Fruit fly (Drosophila melanogaster) whole organism, embryonic: ENCODE measurements around the gene toe.

ENCODE experiments used
- Ada2b ChIP-seq: fragments of 200-800 bp; sonication (Bioruptor generic); IDR thresholded peaks from 2 replicates; pipeline ENCODE4 v1.3.6; 2022; ENCODE audit warnings: missing biosample characterization, missing genetic modification characterization
- CG10321 ChIP-seq: fragments of 200-800 bp; sonication (Bioruptor generic); IDR thresholded peaks from 2 replicates; pipeline ENCODE4 v1.3.6; 2022; ENCODE audit warnings: missing biosample characterization, missing genetic modification characterization
- CG12071 ChIP-seq: fragments of 200-800 bp; sonication (Bioruptor generic); optimal IDR thresholded peaks from 3 replicates; lab custom pipeline; 2018; ENCODE audit warnings: missing biosample characterization, mild to moderate bottlenecking, missing genetic modification characterization
- CG14050 ChIP-seq: fragments of 200-800 bp; sonication (Bioruptor generic); IDR thresholded peaks from 3 replicates; pipeline ENCODE4 v1.3.6; 2022; ENCODE audit warnings: missing biosample characterization, missing genetic modification characterization
- CG17359 ChIP-seq: fragments of 200-800 bp; sonication (Bioruptor generic); optimal IDR thresholded peaks from 3 replicates; lab custom pipeline; 2018; ENCODE audit warnings: missing biosample characterization, mild to moderate bottlenecking, missing genetic modification characterization, moderate library complexity
- CG18476 ChIP-seq: fragments of 200-800 bp; sonication (Bioruptor generic); optimal IDR thresholded peaks from 2 replicates; lab custom pipeline; 2016; ENCODE audit warnings: missing biosample characterization, mild to moderate bottlenecking, missing genetic modification characterization
- CG2120 ChIP-seq: fragments of 200-800 bp; sonication (Bioruptor generic); optimal IDR thresholded peaks from 3 replicates; lab custom pipeline; 2016; ENCODE audit warnings: missing biosample characterization, missing genetic modification characterization
- CG2202 ChIP-seq: fragments of 200-800 bp; sonication (Bioruptor generic); optimal IDR thresholded peaks from 2 replicates; lab custom pipeline; 2018; ENCODE audit warnings: missing biosample characterization, mild to moderate bottlenecking, missing genetic modification characterization
- CG32767 ChIP-seq: fragments of 200-800 bp; sonication (Bioruptor generic); IDR thresholded peaks from 2 replicates; pipeline ENCODE4 v1.3.6; 2022; ENCODE audit warnings: missing biosample characterization, missing genetic modification characterization
- CG34422 ChIP-seq: fragments of 200-800 bp; sonication (Bioruptor generic); IDR thresholded peaks from 3 replicates; pipeline ENCODE4 v1.3.6; 2022; ENCODE audit warnings: missing biosample characterization, missing genetic modification characterization
- CG3838 ChIP-seq: fragments of 200-800 bp; sonication (Bioruptor generic); optimal IDR thresholded peaks from 3 replicates; lab custom pipeline; 2016; ENCODE audit warnings: missing biosample characterization, missing genetic modification characterization
- CG42726 ChIP-seq: fragments of 200-800 bp; sonication (Bioruptor generic); IDR thresholded peaks from 2 replicates; pipeline ENCODE4 v1.3.6; 2022; ENCODE audit warnings: missing biosample characterization, missing genetic modification characterization; ENCODE audit not compliant: partially characterized antibody
- CG5180 ChIP-seq: fragments of 200-800 bp; sonication (Bioruptor generic); optimal IDR thresholded peaks from 3 replicates; lab custom pipeline; 2017; ENCODE audit warnings: missing biosample characterization, missing genetic modification characterization, mild to moderate bottlenecking, moderate library complexity, missing genetic modification reagents
- CG6272 ChIP-seq: fragments of 200-800 bp; sonication (Bioruptor generic); IDR thresholded peaks from 2 replicates; pipeline ENCODE4 v1.3.6; 2022; ENCODE audit warnings: missing biosample characterization, missing genetic modification characterization
- CG6683 ChIP-seq: fragments of 200-800 bp; sonication (Bioruptor generic); optimal IDR thresholded peaks from 2 replicates; lab custom pipeline; 2017; ENCODE audit warnings: missing biosample characterization, mild to moderate bottlenecking, missing genetic modification characterization, missing genetic modification reagents
- CG6791 ChIP-seq: fragments of 200-800 bp; sonication (Bioruptor generic); IDR thresholded peaks from 3 replicates; pipeline ENCODE4 v1.3.6; 2022; ENCODE audit warnings: missing biosample characterization, missing genetic modification characterization; ENCODE audit not compliant: partially characterized antibody
- CG7556 ChIP-seq: fragments of 200-800 bp; sonication (Bioruptor generic); optimal IDR thresholded peaks from 2 replicates; lab custom pipeline; 2017; ENCODE audit warnings: missing biosample characterization, mild to moderate bottlenecking, missing genetic modification characterization
- CG8359 ChIP-seq: fragments of 200-800 bp; sonication (Bioruptor generic); optimal IDR thresholded peaks from 2 replicates; lab custom pipeline; 2017; ENCODE audit warnings: missing biosample characterization, mild to moderate bottlenecking, missing genetic modification characterization, borderline replicate concordance
- CG8388 ChIP-seq: fragments of 200-800 bp; sonication (Bioruptor generic); optimal IDR thresholded peaks from 2 replicates; lab custom pipeline; 2019; ENCODE audit warnings: missing biosample characterization, mild to moderate bottlenecking, missing genetic modification characterization, moderate library complexity
- CG9215 ChIP-seq: fragments of 200-800 bp; sonication (Bioruptor generic); IDR thresholded peaks from 2 replicates; pipeline ENCODE4 v1.3.6; 2022; ENCODE audit warnings: missing biosample characterization, missing genetic modification characterization
- Dp ChIP-seq: fragments of 200-800 bp; sonication (Bioruptor generic); optimal IDR thresholded peaks from 2 replicates; lab custom pipeline; 2018; ENCODE audit warnings: missing biosample characterization, mild to moderate bottlenecking, missing genetic modification characterization, moderate library complexity
- Fer3 ChIP-seq: fragments of 200-800 bp; sonication (Bioruptor generic); optimal IDR thresholded peaks from 2 replicates; lab custom pipeline; 2018; ENCODE audit warnings: missing biosample characterization, mild to moderate bottlenecking, missing genetic modification characterization, moderate library complexity
- Gsc ChIP-seq: fragments of 200-800 bp; sonication (Bioruptor generic); IDR thresholded peaks from 2 replicates; pipeline ENCODE4 v1.3.6; 2022; ENCODE audit warnings: missing biosample characterization, missing genetic modification characterization
- HLH3B ChIP-seq: fragments of 200-800 bp; sonication (Bioruptor generic); IDR thresholded peaks from 2 replicates; pipeline ENCODE4 v1.3.6; 2022; ENCODE audit warnings: missing biosample characterization, missing genetic modification characterization
- HLHmδ ChIP-seq: fragments of 200-800 bp; sonication (Bioruptor generic); optimal IDR thresholded peaks from 2 replicates; lab custom pipeline; 2018; ENCODE audit warnings: missing biosample characterization, mild to moderate bottlenecking, missing genetic modification characterization, moderate library complexity
- HmgD ChIP-seq: fragments of 200-800 bp; sonication (Bioruptor generic); optimal IDR thresholded peaks from 3 replicates; lab custom pipeline; 2016; ENCODE audit warnings: missing biosample characterization, missing genetic modification characterization
- Lim3 ChIP-seq: fragments of 200-800 bp; sonication (Bioruptor generic); IDR thresholded peaks from 2 replicates; pipeline ENCODE4 v1.3.6; 2022; ENCODE audit warnings: missing biosample characterization, missing genetic modification characterization
- Lpt ChIP-seq: fragments of >200 bp; optimal IDR thresholded peaks from 2 replicates; lab custom pipeline; 2018; ENCODE audit warnings: missing biosample characterization, missing genetic modification characterization
- NC2α ChIP-seq: fragments of 200-800 bp; sonication (Bioruptor generic); optimal IDR thresholded peaks from 2 replicates; lab custom pipeline; 2016; ENCODE audit warnings: missing biosample characterization, missing genetic modification characterization
- Xbp1 ChIP-seq: fragments of 200-800 bp; sonication (Bioruptor generic); optimal IDR thresholded peaks from 3 replicates; lab custom pipeline; 2016; ENCODE audit warnings: missing biosample characterization, mild to moderate bottlenecking, missing genetic modification characterization
- ab ChIP-seq: fragments of 200-800 bp; sonication (Bioruptor generic); optimal IDR thresholded peaks from 2 replicates; lab custom pipeline; 2016; ENCODE audit warnings: missing biosample characterization, missing genetic modification characterization
- ase ChIP-seq: fragments of 200-800 bp; sonication (Bioruptor generic); IDR thresholded peaks from 3 replicates; pipeline ENCODE4 v1.3.6; 2022; ENCODE audit warnings: missing biosample characterization, missing genetic modification characterization
- croc ChIP-seq: fragments of 200-800 bp; sonication (Bioruptor generic); conservative IDR thresholded peaks from 3 replicates; pipeline ENCODE4 v1.3.6; 2022; ENCODE audit warnings: missing biosample characterization, missing genetic modification characterization
- da ChIP-seq: fragments of 200-800 bp; sonication (Bioruptor generic); optimal IDR thresholded peaks from 2 replicates; lab custom pipeline; 2016; ENCODE audit warnings: missing biosample characterization, missing genetic modification characterization
- disco-r ChIP-seq: fragments of 200-800 bp; sonication (Bioruptor generic); optimal IDR thresholded peaks from 2 replicates; lab custom pipeline; 2016; ENCODE audit warnings: missing biosample characterization, missing genetic modification characterization
- fd102C ChIP-seq: fragments of 200-800 bp; sonication (Bioruptor generic); optimal IDR thresholded peaks from 2 replicates; lab custom pipeline; 2018; ENCODE audit warnings: missing biosample characterization, mild to moderate bottlenecking, missing genetic modification characterization, moderate library complexity
- fd96Cb ChIP-seq: fragments of 200-800 bp; sonication (Bioruptor generic); optimal IDR thresholded peaks from 2 replicates; lab custom pipeline; 2018; ENCODE audit warnings: missing biosample characterization, mild to moderate bottlenecking, missing genetic modification characterization, moderate library complexity
- gem ChIP-seq: fragments of 200-800 bp; sonication (Bioruptor generic); optimal IDR thresholded peaks from 2 replicates; lab custom pipeline; 2019; ENCODE audit warnings: missing biosample characterization, mild to moderate bottlenecking, missing genetic modification characterization, moderate library complexity
- kah ChIP-seq: fragments of 200-800 bp; sonication (Bioruptor generic); optimal IDR thresholded peaks from 2 replicates; lab custom pipeline; 2018; ENCODE audit warnings: missing biosample characterization, mild to moderate bottlenecking, missing genetic modification characterization
- kay ChIP-seq: fragments of 200-800 bp; sonication (Bioruptor generic); optimal IDR thresholded peaks from 2 replicates; lab custom pipeline; 2016; ENCODE audit warnings: missing biosample characterization, missing genetic modification characterization
- klu ChIP-seq: fragments of 200-800 bp; sonication (Bioruptor generic); IDR thresholded peaks from 2 replicates; pipeline ENCODE4 v1.3.6; 2022; ENCODE audit warnings: missing biosample characterization, missing genetic modification characterization
- luna ChIP-seq: fragments of 200-800 bp; sonication (Bioruptor generic); optimal IDR thresholded peaks from 2 replicates; lab custom pipeline; 2016; ENCODE audit warnings: missing biosample characterization, missing genetic modification characterization
- nmo ChIP-seq: fragments of 200-800 bp; sonication (Bioruptor generic); optimal IDR thresholded peaks from 2 replicates; lab custom pipeline; 2018; ENCODE audit warnings: missing biosample characterization, mild to moderate bottlenecking, missing genetic modification characterization, moderate library complexity
- pnt ChIP-seq: fragments of 200-800 bp; sonication (Bioruptor generic); optimal IDR thresholded peaks from 3 replicates; lab custom pipeline; 2016; ENCODE audit warnings: missing biosample characterization, missing genetic modification characterization
- prd ChIP-seq, 3 experiments: fragments of >200 bp in 2 of 3; fragments of 200-800 bp in 1 of 3; sonication (Bioruptor generic) in 1 of 3; optimal IDR thresholded peaks in 2 of 3; IDR thresholded peaks in 1 of 3; 2 replicates in 2 of 3; 3 replicates in 1 of 3; pipeline versions ENCODE4 v1.3.6 to Lab custom; 2017 to 2022; ENCODE audit warnings: missing biosample characterization in 1 of 3, missing genetic modification characterization in 1 of 3
- pzg ChIP-seq: fragments of 200-800 bp; sonication (Bioruptor generic); optimal IDR thresholded peaks from 3 replicates; lab custom pipeline; 2018; ENCODE audit warnings: missing biosample characterization, mild to moderate bottlenecking, missing genetic modification characterization, moderate library complexity
- seq ChIP-seq: fragments of 200-800 bp; sonication (Bioruptor generic); IDR thresholded peaks from 2 replicates; pipeline ENCODE4 v1.3.6; 2022; ENCODE audit warnings: missing biosample characterization, missing genetic modification characterization
- tin ChIP-seq: fragments of 200-800 bp; sonication (Bioruptor generic); optimal IDR thresholded peaks from 3 replicates; lab custom pipeline; 2016; ENCODE audit warnings: missing biosample characterization, missing genetic modification characterization
- toy ChIP-seq: fragments of 200-800 bp; sonication (Bioruptor generic); IDR thresholded peaks from 2 replicates; pipeline ENCODE4 v1.3.6; 2022; ENCODE audit warnings: missing biosample characterization, missing genetic modification characterization
- tup ChIP-seq: fragments of 200-800 bp; sonication (Bioruptor generic); optimal IDR thresholded peaks from 2 replicates; lab custom pipeline; 2016; ENCODE audit warnings: missing biosample characterization, mild to moderate bottlenecking, missing genetic modification characterization, moderate library complexity
- wor ChIP-seq: fragments of 200-800 bp; sonication (Bioruptor generic); IDR thresholded peaks from 2 replicates; pipeline ENCODE4 v1.3.6; 2022; ENCODE audit warnings: missing biosample characterization, missing genetic modification characterization

toe gene

DNA sequence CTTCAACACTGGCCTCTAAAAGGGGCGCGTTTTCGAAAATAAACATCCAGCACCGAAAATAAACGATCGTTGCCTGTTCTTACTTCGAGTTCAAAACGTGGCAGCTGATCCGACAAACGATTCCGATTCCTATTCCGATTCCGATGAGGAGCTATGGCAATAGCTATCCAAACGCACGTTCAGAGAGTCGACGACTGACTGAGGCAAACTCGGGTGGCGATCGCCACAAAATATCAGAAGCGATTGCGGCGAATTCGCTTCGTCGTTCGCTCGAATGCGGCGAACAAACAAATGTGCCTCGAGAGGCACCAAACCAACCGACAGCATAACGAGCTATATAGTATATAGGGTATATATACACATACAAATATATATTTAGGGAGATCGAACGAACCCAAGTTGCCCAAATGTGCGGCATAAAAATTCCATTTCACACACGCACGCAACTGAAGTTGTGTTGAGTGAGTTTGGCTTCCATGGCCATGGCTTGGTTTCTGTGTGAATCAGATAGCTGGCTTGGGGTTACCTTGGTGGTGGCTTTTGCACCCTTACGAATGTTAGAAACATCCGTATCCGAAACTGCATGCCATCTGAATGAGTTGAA lies 41.1 kb downstream of the toe start, which contains the start of gene Ncc69 (continued):
- TF ChIP-seq CG6683 (GFP tag; lab: Kevin White, UChicago) = no peak
- TF ChIP-seq CG7556 = no peak
- no peak for TF ChIP-seq pnt (GFP tag; lab: Kevin White, UChicago)
- peak; percentile 45; the same call in 1 of the 3 replicates for TF ChIP-seq CG6791 (GFP tag; lab: Robert Waterston, UW)
- no peak for TF ChIP-seq CG17359 (tag; lab: Kevin White, UChicago)
- no peak for TF ChIP-seq wor (GFP tag; lab: Robert Waterston, UW)
- TF ChIP-seq CG8359 (GFP tag; lab: Kevin White, UChicago) = no peak
- TF ChIP-seq ab = no peak
- TF ChIP-seq Lim3 = no peak
- no peak for TF ChIP-seq CG34422 (GFP tag; lab: Robert Waterston, UW)
- TF ChIP-seq kay (GFP tag; lab: Kevin White, UChicago) = no peak
- no peak for TF ChIP-seq prd (optimal IDR thresholded peaks at IDR 0.05; lab: Kevin White, UChicago)
- no peak for TF ChIP-seq prd (GFP tag; IDR thresholded peaks at IDR 0.05; lab: Robert Waterston, UW)
- no peak for TF ChIP-seq CG32767 (GFP tag; lab: Robert Waterston, UW)
- no peak for TF ChIP-seq da (GFP tag; lab: Kevin White, UChicago)
- TF ChIP-seq klu (GFP tag; lab: Robert Waterston, UW) = no peak
- no peak for TF ChIP-seq tup
- no peak for TF ChIP-seq toy
- TF ChIP-seq CG8388 (GFP tag; lab: Kevin White, UChicago) = no peak
- no peak for TF ChIP-seq CG6272 (GFP tag; lab: Robert Waterston, UW)
- no peak for TF ChIP-seq ase (GFP tag; lab: Robert Waterston, UW)
- TF ChIP-seq gem = no peak
- no peak for TF ChIP-seq Lpt
- TF ChIP-seq CG18476 (GFP tag; lab: Kevin White, UChicago) = no peak
- TF ChIP-seq disco-r = no peak
- TF ChIP-seq seq = no peak
- TF ChIP-seq CG12071 (GFP tag; lab: Kevin White, UChicago) = no peak
- peak; percentile 75 for TF ChIP-seq CG5180 (GFP tag; lab: Kevin White, UChicago)
- TF ChIP-seq Gsc (GFP tag; lab: Robert Waterston, UW) = no peak
- no peak for TF ChIP-seq CG2202
- no peak for TF ChIP-seq pzg
- TF ChIP-seq HmgD (GFP tag; lab: Kevin White, UChicago) = no peak
- no peak for TF ChIP-seq Fer3 (tag; lab: Kevin White, UChicago)
- peak; percentile 64 for TF ChIP-seq CG42726 (GFP tag; lab: Robert Waterston, UW)
- TF ChIP-seq fd102C (GFP tag; lab: Kevin White, UChicago) = no peak
- TF ChIP-seq CG10321 (GFP tag; lab: Robert Waterston, UW) = no peak
- no peak for TF ChIP-seq luna (GFP tag; lab: Kevin White, UChicago)
- TF ChIP-seq fd96Cb (tag; lab: Kevin White, UChicago) = no peak
- no peak for TF ChIP-seq HLH3B
- TF ChIP-seq Ada2b = no peak
- TF ChIP-seq CG3838 = no peak
- no peak for TF ChIP-seq CG14050
- TF ChIP-seq tin (GFP tag; lab: Kevin White, UChicago) = no peak
- no peak for TF ChIP-seq HLHmδ (GFP tag; lab: Kevin White, UChicago)
- no peak for TF ChIP-seq CG9215 (GFP tag; lab: Robert Waterston, UW)
- TF ChIP-seq Dp (GFP tag; lab: Kevin White, UChicago) = no peak
- TF ChIP-seq croc (GFP tag; lab: Robert Waterston, UW) = no peak
- no peak for TF ChIP-seq CG2120
- no peak for TF ChIP-seq nmo (GFP tag; lab: Kevin White, UChicago)
- TF ChIP-seq NC2α (GFP tag; lab: Kevin White, UChicago) = no peak
- peak; percentile 37 for TF ChIP-seq kah (GFP tag; lab: Kevin White, UChicago)
- peak; percentile 1 for TF ChIP-seq Xbp1 (GFP tag; lab: Kevin White, UChicago)
